Worm (Caenorhabditis elegans) whole organism, late embryonic: ENCODE results near the gene F55E10.1.
"Not testable (repeated sequence)": the region's sequence is repeated elsewhere in the genome, so short reads cannot be mapped to it uniquely, and the experiment has no call there.

ENCODE experiments used
- F13H6.1 ChIP-seq: sonication (generic microtip); optimal IDR thresholded peaks from 2 replicates; lab custom pipeline; 2016; ENCODE audit warnings: missing genetic modification characterization, missing compliant biosample characterization
- T23F11.4 ChIP-seq: fragments of 200-800 bp; sonication (Bioruptor generic); optimal IDR thresholded peaks from 2 replicates; lab custom pipeline; 2018; ENCODE audit warnings: mild to moderate bottlenecking, missing genetic modification characterization, missing compliant biosample characterization
- Y22D7AL.16 ChIP-seq: sonication (generic microtip); optimal IDR thresholded peaks from 2 replicates; lab custom pipeline; 2016; ENCODE audit warnings: missing genetic modification characterization, missing compliant biosample characterization
- ahr-1 ChIP-seq: sonication (generic microtip); optimal IDR thresholded peaks from 2 replicates; lab custom pipeline; 2016; ENCODE audit warnings: missing genetic modification characterization, missing compliant biosample characterization
- ceh-19 ChIP-seq: fragments of 200-800 bp; sonication (Bioruptor generic); optimal IDR thresholded peaks from 2 replicates; lab custom pipeline; 2018; ENCODE audit warnings: mild to moderate bottlenecking, missing genetic modification characterization, missing compliant biosample characterization
- ceh-22 ChIP-seq: sonication (generic microtip); optimal IDR thresholded peaks from 2 replicates; lab custom pipeline; 2017; ENCODE audit warnings: missing biosample characterization, missing genetic modification characterization
- ceh-31 ChIP-seq: sonication (generic microtip); optimal IDR thresholded peaks from 2 replicates; lab custom pipeline; 2016; ENCODE audit warnings: missing genetic modification characterization, missing compliant biosample characterization
- ceh-45 ChIP-seq: fragments of 200-800 bp; sonication (Bioruptor generic); IDR thresholded peaks from 2 replicates; pipeline ENCODE4 v1.3.6; 2022; ENCODE audit warnings: missing genetic modification reagents, missing genetic modification characterization, missing compliant biosample characterization
- ceh-48 ChIP-seq: sonication (generic microtip); optimal IDR thresholded peaks from 2 replicates; lab custom pipeline; 2016; ENCODE audit warnings: missing genetic modification characterization, inconsistent platforms, missing compliant biosample characterization
- dve-1 ChIP-seq: sonication (generic microtip); optimal IDR thresholded peaks from 2 replicates; lab custom pipeline; 2017; ENCODE audit warnings: antibody characterized with exemption, mild to moderate bottlenecking, missing genetic modification characterization, missing compliant biosample characterization
- elt-2 ChIP-seq: sonication (generic microtip); optimal IDR thresholded peaks from 2 replicates; lab custom pipeline; 2016; ENCODE audit warnings: missing genetic modification reagents, missing genetic modification characterization, missing compliant biosample characterization
- elt-4 ChIP-seq: sonication (generic microtip); optimal IDR thresholded peaks from 2 replicates; lab custom pipeline; 2016; ENCODE audit warnings: missing genetic modification characterization, missing compliant biosample characterization
- ets-4 ChIP-seq: sonication (generic microtip); optimal IDR thresholded peaks from 2 replicates; lab custom pipeline; 2016; ENCODE audit warnings: missing genetic modification characterization, missing compliant biosample characterization
- fkh-6 ChIP-seq: sonication (generic microtip); optimal IDR thresholded peaks from 2 replicates; lab custom pipeline; 2016; ENCODE audit warnings: missing genetic modification characterization, missing compliant biosample characterization
- gmeb-2 ChIP-seq: sonication (generic microtip); optimal IDR thresholded peaks from 2 replicates; lab custom pipeline; 2016; ENCODE audit warnings: missing genetic modification characterization, inconsistent platforms, missing compliant biosample characterization
- hlh-13 ChIP-seq: fragments of 200-800 bp; sonication (Bioruptor generic); optimal IDR thresholded peaks from 2 replicates; lab custom pipeline; 2018; ENCODE audit warnings: mild to moderate bottlenecking, missing genetic modification characterization, missing compliant biosample characterization
- hlh-15 ChIP-seq: sonication (generic microtip); optimal IDR thresholded peaks from 2 replicates; lab custom pipeline; 2016; ENCODE audit warnings: missing genetic modification characterization, missing compliant biosample characterization
- hlh-30 ChIP-seq: sonication (generic microtip); optimal IDR thresholded peaks from 2 replicates; lab custom pipeline; 2017; ENCODE audit warnings: antibody characterized with exemption, missing genetic modification characterization, missing compliant biosample characterization; ENCODE audit not compliant: insufficient read depth
- lin-11 ChIP-seq: fragments of 200-800 bp; sonication (Bioruptor generic); optimal IDR thresholded peaks from 2 replicates; lab custom pipeline; 2018; ENCODE audit warnings: mild to moderate bottlenecking, missing genetic modification characterization, missing compliant biosample characterization
- madf-2 ChIP-seq: sonication (generic microtip); optimal IDR thresholded peaks from 2 replicates; lab custom pipeline; 2017; ENCODE audit warnings: missing genetic modification characterization, missing compliant biosample characterization
- mec-3 ChIP-seq: sonication (generic microtip); optimal IDR thresholded peaks from 2 replicates; lab custom pipeline; 2016; ENCODE audit warnings: borderline replicate concordance, missing genetic modification characterization, missing compliant biosample characterization
- nfya-1 ChIP-seq: sonication (generic microtip); optimal IDR thresholded peaks from 2 replicates; lab custom pipeline; 2017; ENCODE audit warnings: missing genetic modification characterization, mild to moderate bottlenecking, missing compliant biosample characterization, antibody characterized with exemption, moderate library complexity
- npax-4 ChIP-seq: sonication (generic microtip); optimal IDR thresholded peaks from 2 replicates; lab custom pipeline; 2016; ENCODE audit warnings: missing genetic modification characterization, missing compliant biosample characterization
- odd-2 ChIP-seq: sonication (generic microtip); optimal IDR thresholded peaks from 2 replicates; lab custom pipeline; 2017; ENCODE audit warnings: antibody characterized with exemption, mild to moderate bottlenecking, missing genetic modification characterization, missing compliant biosample characterization
- pha-2 ChIP-seq: sonication (generic microtip); optimal IDR thresholded peaks from 2 replicates; lab custom pipeline; 2017; ENCODE audit warnings: mild to moderate bottlenecking, missing genetic modification characterization, missing compliant biosample characterization
- pha-4 ChIP-seq: fragments of 150-350 bp; optimal IDR thresholded peaks from 2 replicates; lab custom pipeline; 2018; ENCODE audit warnings: missing biosample characterization, missing genetic modification reagents, missing genetic modification characterization
- rnt-1 ChIP-seq: sonication (generic microtip); optimal IDR thresholded peaks from 2 replicates; lab custom pipeline; 2016; ENCODE audit warnings: missing genetic modification characterization, missing compliant biosample characterization
- sox-2 ChIP-seq: fragments of 200-800 bp; sonication (Bioruptor generic); IDR thresholded peaks from 2 replicates; pipeline ENCODE4 v1.3.6; 2022; ENCODE audit warnings: missing genetic modification reagents, missing genetic modification characterization, missing compliant biosample characterization
- sox-4 ChIP-seq: sonication (generic microtip); optimal IDR thresholded peaks from 2 replicates; lab custom pipeline; 2017; ENCODE audit warnings: mild to moderate bottlenecking, missing genetic modification characterization, inconsistent platforms, missing compliant biosample characterization
- tbx-2 ChIP-seq: sonication (generic microtip); optimal IDR thresholded peaks from 2 replicates; lab custom pipeline; 2016; ENCODE audit warnings: missing genetic modification characterization, missing compliant biosample characterization
- tbx-7 ChIP-seq: sonication (generic microtip); optimal IDR thresholded peaks from 2 replicates; lab custom pipeline; 2016; ENCODE audit warnings: missing genotype, missing genetic modification characterization, missing compliant biosample characterization
- ttx-3 ChIP-seq: sonication (generic microtip); optimal IDR thresholded peaks from 2 replicates; lab custom pipeline; 2016; ENCODE audit warnings: missing genetic modification reagents, missing genetic modification characterization, missing compliant biosample characterization
- unc-42 ChIP-seq: sonication (generic microtip); optimal IDR thresholded peaks from 2 replicates; lab custom pipeline; 2016; ENCODE audit warnings: missing genotype, missing genetic modification characterization, missing compliant biosample characterization
- unc-55 ChIP-seq: sonication (generic microtip); optimal IDR thresholded peaks from 2 replicates; lab custom pipeline; 2017; ENCODE audit warnings: missing biosample characterization, missing genetic modification reagents, missing genetic modification characterization
- unc-86 ChIP-seq: sonication (generic microtip); optimal IDR thresholded peaks from 2 replicates; lab custom pipeline; 2016; ENCODE audit warnings: missing genetic modification characterization, missing compliant biosample characterization
- ztf-16 ChIP-seq: sonication (generic microtip); optimal IDR thresholded peaks from 2 replicates; lab custom pipeline; 2017; ENCODE audit warnings: missing genetic modification characterization, missing compliant biosample characterization

F55E10.1 gene

ce11 chrX:8318950-8319349 is 22.8 kb upstream of the F55E10.1 start, which contains the start of gene srh-11:
Gene srh-11 (minus strand): TSS chrX:8319050.
- no peak for TF ChIP-seq ahr-1 (tag; lab: Kevin White, UChicago)
- no peak for TF ChIP-seq pha-2
- no peak for TF ChIP-seq hlh-30 (tag; lab: Kevin White, UChicago)
- TF ChIP-seq gmeb-2 (tag; lab: Kevin White, UChicago): no peak
- TF ChIP-seq mec-3 (tag; lab: Kevin White, UChicago): no peak
- TF ChIP-seq T23F11.4: no peak
- no peak for TF ChIP-seq ttx-3 (tag; lab: Kevin White, UChicago)

ce11 chrX:8320889-8321288 is 20.9 kb upstream of the F55E10.1 start, which contains the start of gene pqn-57:
Gene pqn-57 (minus strand): TSS chrX:8320989.
- no peak for TF ChIP-seq lin-11 (tag; lab: Kevin White, UChicago)

- not testable (repeated sequence) for TF ChIP-seq Y22D7AL.16, nfya-1, sox-4
Measured at ce11 chrX:8321811-8322210, 20.0 kb upstream of the F55E10.1 start, which contains the start of gene abu-9. Gene abu-9 (plus strand): TSS chrX:8322111.

ce11 chrX:8323371-8323770 is 18.4 kb upstream of the F55E10.1 start, which contains the start of gene R09F10.1:
Gene R09F10.1 (plus strand): TSS chrX:8323592.
- TF ChIP-seq dve-1 (tag; lab: Kevin White, UChicago) (no peak), elt-2 (tag; lab: Kevin White, UChicago) (peak; percentile 77)

ce11 chrX:8326394-8326793 is 15.4 kb upstream of the F55E10.1 start, which contains the start of gene R09F10.8:
Gene R09F10.8 (minus strand): TSS chrX:8326451.
- TF ChIP-seq hlh-15 (tag; lab: Kevin White, UChicago): no peak
- no peak for TF ChIP-seq sox-2 (GFP tag; lab: Robert Waterston, UW)
- no peak for TF ChIP-seq tbx-7
- no peak for TF ChIP-seq ceh-48 (tag; lab: Kevin White, UChicago)
- no peak for TF ChIP-seq ztf-16 (tag; lab: Kevin White, UChicago)
- no peak for TF ChIP-seq ceh-31 (tag; lab: Kevin White, UChicago)
- no peak for TF ChIP-seq mec-3 (tag; lab: Kevin White, UChicago)
- no peak for TF ChIP-seq unc-86 (tag; lab: Kevin White, UChicago)
- TF ChIP-seq ttx-3 (tag; lab: Kevin White, UChicago): no peak
- TF ChIP-seq npax-4: no peak
- TF ChIP-seq fkh-6 (tag; lab: Kevin White, UChicago): no peak
- no peak for TF ChIP-seq rnt-1 (tag; lab: Kevin White, UChicago)
- TF ChIP-seq, all 69 proteins: peak for 0

ce11 chrX:8327800-8328199 is 14.0 kb upstream of the F55E10.1 start, which contains the start of gene F55E10.4:
Gene F55E10.4 (minus strand): TSS chrX:8327900.
- TF ChIP-seq unc-42 (tag; lab: Kevin White, UChicago) (no peak), hlh-13 (GFP tag; lab: Kevin White, UChicago) (no peak), unc-86 (tag; lab: Kevin White, UChicago) (no peak), ceh-22 (no peak), Y22D7AL.16 (no peak), unc-55 (no peak), pha-4 (tag; lab: Kevin White, UChicago) (no peak)

- TF ChIP-seq elt-4 (tag; lab: Kevin White, UChicago) (no peak), odd-2 (tag; lab: Kevin White, UChicago) (no peak), ets-4 (tag; lab: Kevin White, UChicago) (no peak), madf-2 (tag; lab: Kevin White, UChicago) (no peak), ceh-19 (GFP tag; lab: Kevin White, UChicago) (no peak), ceh-45 (no peak), hlh-15 (tag; lab: Kevin White, UChicago) (no peak), tbx-2 (no peak), Y22D7AL.16 (no peak), ceh-31 (tag; lab: Kevin White, UChicago) (no peak), F13H6.1 (tag; lab: Kevin White, UChicago) (no peak)
Measured at ce11 chrX:8340393-8340792, 1.4 kb upstream of the F55E10.1 start, which contains the start of gene F55E10.2. Gene F55E10.2 (plus strand): TSS chrX:8340693.
